Fruit fly (Drosophila melanogaster) whole organism, embryonic: ENCODE data around the gene fau.

Experiments
- Abd-B ChIP-seq: fragments of 200-800 bp; sonication (Bioruptor generic); optimal IDR thresholded peaks from 2 replicates; lab custom pipeline; 2018; ENCODE audit warnings: missing biosample characterization, mild to moderate bottlenecking, missing genetic modification characterization, moderate library complexity
- CG10321 ChIP-seq: fragments of 200-800 bp; sonication (Bioruptor generic); IDR thresholded peaks from 2 replicates; pipeline ENCODE4 v1.3.6; 2022; ENCODE audit warnings: missing biosample characterization, missing genetic modification characterization
- CG10431 ChIP-seq: fragments of 200-800 bp; sonication (Bioruptor generic); optimal IDR thresholded peaks from 3 replicates; lab custom pipeline; 2018; ENCODE audit warnings: missing biosample characterization, mild to moderate bottlenecking, missing genetic modification characterization
- CG10462 ChIP-seq: fragments of 200-800 bp; sonication (Bioruptor generic); optimal IDR thresholded peaks from 2 replicates; lab custom pipeline; 2016; ENCODE audit warnings: missing biosample characterization, missing genetic modification characterization
- CG12942 ChIP-seq: fragments of 200-800 bp; sonication (Bioruptor generic); optimal IDR thresholded peaks from 3 replicates; lab custom pipeline; 2016; ENCODE audit warnings: missing biosample characterization, missing genetic modification characterization
- CG14050 ChIP-seq: fragments of 200-800 bp; sonication (Bioruptor generic); IDR thresholded peaks from 3 replicates; pipeline ENCODE4 v1.3.6; 2022; ENCODE audit warnings: missing biosample characterization, missing genetic modification characterization
- CG17912 ChIP-seq: fragments of 200-800 bp; sonication (Bioruptor generic); optimal IDR thresholded peaks from 2 replicates; lab custom pipeline; 2018; ENCODE audit warnings: missing biosample characterization, mild to moderate bottlenecking, missing genetic modification characterization
- CG2120 ChIP-seq: fragments of 200-800 bp; sonication (Bioruptor generic); optimal IDR thresholded peaks from 3 replicates; lab custom pipeline; 2016; ENCODE audit warnings: missing biosample characterization, missing genetic modification characterization
- CG2199 ChIP-seq: fragments of 200-800 bp; sonication (Bioruptor generic); IDR thresholded peaks from 3 replicates; pipeline ENCODE4 v1.3.6; 2022; ENCODE audit warnings: missing biosample characterization, missing genetic modification characterization
- CG32772 ChIP-seq: fragments of 200-800 bp; sonication (Bioruptor generic); IDR thresholded peaks from 2 replicates; pipeline ENCODE4 v1.3.6; 2022; ENCODE audit warnings: missing biosample characterization, missing genetic modification characterization
- CG34376 ChIP-seq: fragments of 200-800 bp; sonication (Bioruptor generic); optimal IDR thresholded peaks from 2 replicates; lab custom pipeline; 2018; ENCODE audit warnings: missing biosample characterization, mild to moderate bottlenecking, missing genetic modification characterization
- CG6175 ChIP-seq: fragments of 200-800 bp; sonication (Bioruptor generic); IDR thresholded peaks from 3 replicates; pipeline ENCODE4 v1.3.6; 2022; ENCODE audit warnings: missing biosample characterization, missing genetic modification characterization
- CG7372 ChIP-seq: fragments of 200-800 bp; sonication (Bioruptor generic); IDR thresholded peaks from 2 replicates; pipeline ENCODE4 v1.3.6; 2022; ENCODE audit warnings: missing biosample characterization, missing genetic modification characterization
- CG9609 ChIP-seq: fragments of 200-800 bp; sonication (Bioruptor generic); optimal IDR thresholded peaks from 3 replicates; lab custom pipeline; 2016; ENCODE audit warnings: missing biosample characterization, missing genetic modification characterization
- CG9797 ChIP-seq: fragments of 200-800 bp; sonication (Bioruptor generic); optimal IDR thresholded peaks from 3 replicates; lab custom pipeline; 2018; ENCODE audit warnings: missing biosample characterization, mild to moderate bottlenecking, missing genetic modification characterization
- CHES-1-like ChIP-seq: fragments of 200-800 bp; sonication (Bioruptor generic); optimal IDR thresholded peaks from 2 replicates; lab custom pipeline; 2016; ENCODE audit warnings: missing biosample characterization, missing genetic modification characterization
- CTCF ChIP-seq: fragments of 200-800 bp; sonication (Bioruptor generic); optimal IDR thresholded peaks from 2 replicates; lab custom pipeline; 2017; ENCODE audit warnings: missing biosample characterization, mild to moderate bottlenecking, missing genetic modification characterization, moderate library complexity
- CrebB ChIP-seq: fragments of 200-800 bp; sonication (Bioruptor generic); optimal IDR thresholded peaks from 3 replicates; lab custom pipeline; 2018; ENCODE audit warnings: missing biosample characterization, mild to moderate bottlenecking, missing genetic modification characterization
- Dbx ChIP-seq: fragments of 200-800 bp; sonication (Bioruptor generic); IDR thresholded peaks from 3 replicates; pipeline ENCODE4 v1.3.6; 2022; ENCODE audit warnings: missing biosample characterization, missing genetic modification characterization
- Deaf1 ChIP-seq: fragments of 200-800 bp; optimal IDR thresholded peaks from 3 replicates; lab custom pipeline; 2019; ENCODE audit warnings: missing biosample characterization, mild to moderate bottlenecking, missing genetic modification characterization, moderate library complexity
- Dip2 ChIP-seq: fragments of 200-800 bp; sonication (Bioruptor generic); IDR thresholded peaks from 2 replicates; pipeline ENCODE4 v1.3.6; 2022; ENCODE audit warnings: missing biosample characterization, missing genetic modification characterization
- Dip3 ChIP-seq: fragments of 200-800 bp; sonication (Bioruptor generic); optimal IDR thresholded peaks from 3 replicates; lab custom pipeline; 2016; ENCODE audit warnings: missing biosample characterization, missing genetic modification characterization
- Doc3 ChIP-seq: fragments of 200-800 bp; sonication (Bioruptor generic); IDR thresholded peaks from 3 replicates; pipeline ENCODE4 v1.3.6; 2022; ENCODE audit warnings: missing biosample characterization, missing genetic modification characterization; ENCODE audit not compliant: partially characterized antibody
- Fer3 ChIP-seq: fragments of 200-800 bp; sonication (Bioruptor generic); optimal IDR thresholded peaks from 2 replicates; lab custom pipeline; 2018; ENCODE audit warnings: missing biosample characterization, mild to moderate bottlenecking, missing genetic modification characterization, moderate library complexity
- Gug ChIP-seq: fragments of 200-800 bp; sonication (Bioruptor generic); IDR thresholded peaks from 4 replicates; pipeline ENCODE4 v1.3.6; 2022; ENCODE audit warnings: missing biosample characterization, missing genetic modification characterization
- HHEX ChIP-seq: fragments of 200-800 bp; sonication (Bioruptor generic); optimal IDR thresholded peaks from 3 replicates; lab custom pipeline; 2017; ENCODE audit warnings: missing biosample characterization, mild to moderate bottlenecking, missing genetic modification characterization, missing genetic modification reagents
- HmgD ChIP-seq: fragments of 200-800 bp; sonication (Bioruptor generic); optimal IDR thresholded peaks from 3 replicates; lab custom pipeline; 2016; ENCODE audit warnings: missing biosample characterization, missing genetic modification characterization
- Hr3 ChIP-seq: fragments of 200-800 bp; sonication (Bioruptor generic); optimal IDR thresholded peaks from 3 replicates; lab custom pipeline; 2016; ENCODE audit warnings: missing biosample characterization, missing genetic modification characterization
- MESR4 ChIP-seq: fragments of 200-800 bp; sonication (Bioruptor generic); optimal IDR thresholded peaks from 2 replicates; lab custom pipeline; 2018; ENCODE audit warnings: missing biosample characterization, mild to moderate bottlenecking, missing genetic modification characterization, moderate library complexity
- Mad ChIP-seq: fragments of 200-800 bp; sonication (Bioruptor generic); optimal IDR thresholded peaks from 2 replicates; lab custom pipeline; 2016; ENCODE audit warnings: missing biosample characterization, missing genetic modification characterization
- TFAM ChIP-seq: fragments of 200-800 bp; sonication (Bioruptor generic); optimal IDR thresholded peaks from 2 replicates; lab custom pipeline; 2017; ENCODE audit warnings: missing biosample characterization, missing genetic modification characterization, inconsistent platforms
- cad ChIP-seq: fragments of >200 bp; optimal IDR thresholded peaks from 2 replicates; lab custom pipeline; 2017; ENCODE audit warnings: missing biosample characterization, missing genetic modification characterization
- croc ChIP-seq: fragments of 200-800 bp; sonication (Bioruptor generic); conservative IDR thresholded peaks from 3 replicates; pipeline ENCODE4 v1.3.6; 2022; ENCODE audit warnings: missing biosample characterization, missing genetic modification characterization
- ems ChIP-seq: fragments of 200-800 bp; sonication (Bioruptor generic); optimal IDR thresholded peaks from 3 replicates; lab custom pipeline; 2016; ENCODE audit warnings: missing biosample characterization, missing genetic modification characterization
- gcm2 ChIP-seq: fragments of 200-800 bp; sonication (Bioruptor generic); optimal IDR thresholded peaks from 2 replicates; lab custom pipeline; 2016; ENCODE audit warnings: missing biosample characterization, missing genetic modification characterization
- gro ChIP-seq: fragments of 200-800 bp; sonication (Bioruptor generic); optimal IDR thresholded peaks from 2 replicates; lab custom pipeline; 2016; ENCODE audit warnings: missing biosample characterization, missing genetic modification characterization
- gt ChIP-seq: fragments of 200-800 bp; sonication (Bioruptor generic); IDR thresholded peaks from 2 replicates; pipeline ENCODE4 v1.3.6; 2022; ENCODE audit warnings: missing biosample characterization, missing genetic modification characterization
- jumu ChIP-seq: fragments of 200-800 bp; sonication (Bioruptor generic); optimal IDR thresholded peaks from 3 replicates; lab custom pipeline; 2016; ENCODE audit warnings: missing biosample characterization, missing genetic modification characterization
- kah ChIP-seq: fragments of 200-800 bp; sonication (Bioruptor generic); optimal IDR thresholded peaks from 2 replicates; lab custom pipeline; 2018; ENCODE audit warnings: missing biosample characterization, mild to moderate bottlenecking, missing genetic modification characterization
- ken ChIP-seq: fragments of 200-800 bp; sonication (Bioruptor generic); IDR thresholded peaks from 3 replicates; pipeline ENCODE4 v1.3.6; 2022; ENCODE audit warnings: missing biosample characterization, missing genetic modification characterization
- kni ChIP-seq: fragments of 200-800 bp; sonication (Bioruptor generic); optimal IDR thresholded peaks from 3 replicates; lab custom pipeline; 2017; ENCODE audit warnings: mild to moderate bottlenecking, missing biosample characterization, missing genetic modification reagents, missing genetic modification characterization
- lov ChIP-seq, 2 experiments: fragments of 200-800 bp in 1 of 2; fragments of >200 bp in 1 of 2; sonication (Bioruptor generic) in 1 of 2; IDR thresholded peaks in 1 of 2; optimal IDR thresholded peaks in 1 of 2; 2 replicates in 1 of 2; 3 replicates in 1 of 2; pipeline versions ENCODE4 v1.3.6 to Lab custom; 2017 to 2022; ENCODE audit warnings: missing biosample characterization in 1 of 2, missing genetic modification characterization in 1 of 2
- otp ChIP-seq: fragments of 200-800 bp; sonication (Bioruptor generic); IDR thresholded peaks from 3 replicates; pipeline ENCODE4, ENCODE4 v1.3.6; 2022; ENCODE audit warnings: missing biosample characterization, missing genetic modification characterization
- phol ChIP-seq: fragments of 200-800 bp; sonication (Bioruptor generic); optimal IDR thresholded peaks from 3 replicates; lab custom pipeline; 2018; ENCODE audit warnings: missing biosample characterization, mild to moderate bottlenecking, missing genetic modification characterization, moderate library complexity
- prd ChIP-seq, 3 experiments: fragments of >200 bp in 2 of 3; fragments of 200-800 bp in 1 of 3; sonication (Bioruptor generic) in 1 of 3; optimal IDR thresholded peaks in 2 of 3; IDR thresholded peaks in 1 of 3; 2 replicates in 2 of 3; 3 replicates in 1 of 3; pipeline versions ENCODE4 v1.3.6 to Lab custom; 2017 to 2022; ENCODE audit warnings: missing biosample characterization in 1 of 3, missing genetic modification characterization in 1 of 3
- repo ChIP-seq: fragments of 200-800 bp; sonication (Bioruptor generic); optimal IDR thresholded peaks from 2 replicates; lab custom pipeline; 2016; ENCODE audit warnings: missing biosample characterization, missing genetic modification characterization
- sug ChIP-seq: fragments of 200-800 bp; optimal IDR thresholded peaks from 2 replicates; lab custom pipeline; 2019; ENCODE audit warnings: missing biosample characterization, mild to moderate bottlenecking, missing genetic modification characterization, moderate library complexity
- tna ChIP-seq: fragments of 200-800 bp; sonication (Bioruptor generic); IDR thresholded peaks from 2 replicates; pipeline ENCODE4 v1.3.6; 2022; ENCODE audit warnings: missing biosample characterization, missing genetic modification characterization; ENCODE audit not compliant: partially characterized antibody
- trh ChIP-seq: fragments of 200-800 bp; sonication (Bioruptor generic); optimal IDR thresholded peaks from 2 replicates; lab custom pipeline; 2016; ENCODE audit warnings: missing biosample characterization, missing genetic modification characterization
- twi ChIP-seq: fragments of 200-800 bp; optimal IDR thresholded peaks from 2 replicates; lab custom pipeline; 2019; ENCODE audit warnings: missing biosample characterization, mild to moderate bottlenecking, missing genetic modification characterization, moderate library complexity
- zf30C ChIP-seq: fragments of 200-800 bp; sonication (Bioruptor generic); optimal IDR thresholded peaks from 3 replicates; lab custom pipeline; 2018; ENCODE audit warnings: missing biosample characterization, mild to moderate bottlenecking, missing genetic modification characterization

Gene fau

DNA sequence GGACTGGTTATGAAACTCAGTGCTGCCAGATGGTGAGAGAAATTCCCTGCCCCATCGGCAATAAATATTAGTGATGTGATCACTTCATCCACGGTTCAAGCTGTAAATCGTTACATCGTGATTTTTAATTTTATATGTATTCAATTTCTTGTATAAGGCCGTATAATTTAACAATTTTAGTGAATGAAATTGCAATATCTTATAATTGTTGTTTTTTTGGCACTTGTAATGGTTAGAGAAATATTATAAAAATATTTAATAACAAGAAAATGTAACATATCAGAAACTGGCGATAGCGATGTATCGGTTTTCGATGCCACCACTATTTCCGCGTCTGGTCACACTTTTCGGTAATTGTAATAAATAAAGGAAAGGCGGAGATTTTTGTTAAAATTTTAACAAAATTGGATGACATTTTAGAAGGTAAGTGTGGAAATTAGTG, 6.9 kb upstream of the fau start, which contains the start of the genes mRpL37 and Rbp1 (continued):
- TF ChIP-seq TFAM (no peak), CG6175 (GFP tag; lab: Robert Waterston, UW) (no peak), gcm2 (GFP tag; lab: Kevin White, UChicago) (no peak), repo (GFP tag; lab: Kevin White, UChicago) (no peak), prd (optimal IDR thresholded peaks at IDR 0.05; lab: Kevin White, UChicago) (no peak), prd (GFP tag; IDR thresholded peaks at IDR 0.05; lab: Robert Waterston, UW) (peak; percentile 90), zf30C (GFP tag; lab: Kevin White, UChicago) (no peak), kah (GFP tag; lab: Kevin White, UChicago) (no peak), twi (tag; lab: Kevin White, UChicago) (peak; percentile 76), CG10321 (no peak), gro (GFP tag; lab: Kevin White, UChicago) (no peak), CG7372 (GFP tag; lab: Robert Waterston, UW) (peak; percentile 54; the same call in 1 of the 2 replicates), CHES-1-like (GFP tag; lab: Kevin White, UChicago) (peak; percentile 42), Abd-B (peak; percentile 93), HmgD (GFP tag; lab: Kevin White, UChicago) (no peak), cad (no peak), Gug (GFP tag; lab: Robert Waterston, UW) (peak; percentile 73; the same call in 3 of the 4 replicates), kni (GFP tag; lab: Kevin White, UChicago) (no peak), CG9609 (GFP tag; lab: Kevin White, UChicago) (no peak), Dip2 (GFP tag; lab: Robert Waterston, UW) (no peak), lov (optimal IDR thresholded peaks at IDR 0.05; lab: Kevin White, UChicago) (no peak), lov (GFP tag; IDR thresholded peaks at IDR 0.05; lab: Robert Waterston, UW) (no peak), HHEX (GFP tag; lab: Kevin White, UChicago) (peak; percentile 51), Doc3 (GFP tag; lab: Robert Waterston, UW) (peak; percentile 84), Mad (GFP tag; lab: Kevin White, UChicago) (peak; percentile 54), phol (tag; lab: Kevin White, UChicago) (peak; percentile 89), croc (GFP tag; lab: Robert Waterston, UW) (peak; percentile 80), Hr3 (peak; percentile 85), CG12942 (GFP tag; lab: Kevin White, UChicago) (peak; percentile 75), CG9797 (GFP tag; lab: Kevin White, UChicago) (peak; percentile 71), CG2199 (no peak), CG14050 (GFP tag; lab: Robert Waterston, UW) (peak; percentile 34; the same call in 1 of the 3 replicates), CG17912 (GFP tag; lab: Kevin White, UChicago) (peak; percentile 5), Dbx (peak; percentile 78), jumu (GFP tag; lab: Kevin White, UChicago) (peak; percentile 50), CG32772 (GFP tag; lab: Robert Waterston, UW) (peak; percentile 64; the same call in 1 of the 2 replicates), CG10462 (peak; percentile 15), Deaf1 (tag; lab: Kevin White, UChicago) (no peak), ems (GFP tag; lab: Kevin White, UChicago) (peak; percentile 88), MESR4 (no peak), Fer3 (tag; lab: Kevin White, UChicago) (peak; percentile 67), CG34376 (GFP tag; lab: Kevin White, UChicago) (peak; percentile 1), CG10431 (GFP tag; lab: Kevin White, UChicago) (no peak), CG2120 (GFP tag; lab: Kevin White, UChicago) (peak; percentile 80), CTCF (no peak), tna (GFP tag; lab: Robert Waterston, UW) (peak; percentile 31; the same call in 1 of the 2 replicates), Dip3 (GFP tag; lab: Kevin White, UChicago) (peak; percentile 15), gt (peak; percentile 11; the same call in 1 of the 2 replicates), sug (tag; lab: Kevin White, UChicago) (peak; percentile 88), ken (GFP tag; lab: Robert Waterston, UW) (no peak; the same call in 2 of the 3 replicates), trh (peak; percentile 11), otp (GFP tag; lab: Robert Waterston, UW) (no peak), CrebB (tag; lab: Kevin White, UChicago) (no peak)
